Worm (Caenorhabditis elegans): ENCODE results near the gene mpz-4.
A peak's percentile ranks its signal among the peaks of the same experiment; 100 is the strongest.

The mpz-4 gene

DNA sequence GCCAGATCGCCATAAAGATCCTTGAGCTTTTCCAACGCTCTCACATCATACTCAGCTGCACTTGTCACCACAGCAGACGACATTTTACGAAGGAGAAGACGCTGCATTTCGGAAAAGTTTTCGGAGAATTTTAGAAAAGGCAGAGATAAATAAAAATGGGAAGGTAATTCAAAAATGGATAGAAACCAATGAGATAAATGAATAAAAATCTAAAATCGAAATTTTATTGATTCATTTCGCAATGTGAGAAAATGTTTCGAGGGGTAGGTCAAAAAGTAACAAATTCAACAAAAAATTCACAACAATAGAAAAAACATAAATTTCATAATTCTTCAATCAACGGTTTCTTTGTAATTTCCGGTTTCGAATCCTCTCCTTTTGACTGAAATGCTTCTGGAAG lies 20.6 kb downstream of the mpz-4 start, which contains the start of gene dpf-5:
dpf-5 (minus strand) TSS at position 101 of the 400 bp plus-strand sequence.
- TF ChIP-seq ceh-82 (tag; optimal IDR thresholded peaks at IDR 0.05) (no peak), fkh-10 (GFP tag; optimal IDR thresholded peaks at IDR 0.05) (no peak), ceh-28 (tag; optimal IDR thresholded peaks at IDR 0.05) (no peak), elt-1 (tag; optimal IDR thresholded peaks at IDR 0.05) (no peak), lin-15B (tag; optimal IDR thresholded peaks at IDR 0.05) (no peak), nhr-237 (tag; optimal IDR thresholded peaks at IDR 0.05) (no peak), ZK546.5 (tag; optimal IDR thresholded peaks at IDR 0.05) (no peak), nhr-67 (tag; optimal IDR thresholded peaks at IDR 0.05) (no peak), nhr-25 (tag; optimal IDR thresholded peaks at IDR 0.05) (no peak), elt-2 (tag; optimal IDR thresholded peaks at IDR 0.05) (no peak), nfya-1 (tag; optimal IDR thresholded peaks at IDR 0.05; ENCODE audit: insufficient read depth) (no peak), pha-4 (tag; optimal IDR thresholded peaks at IDR 0.05) (no peak), nhr-12 (tag; optimal IDR thresholded peaks at IDR 0.05) (no peak), hmg-11 (tag; optimal IDR thresholded peaks at IDR 0.05) (no peak), nhr-77 (tag; optimal IDR thresholded peaks at IDR 0.05) (no peak), lsy-12 (tag; optimal IDR thresholded peaks at IDR 0.05) (no peak), sea-2 (GFP tag; optimal IDR thresholded peaks at IDR 0.05) (no peak), jun-1 (tag; optimal IDR thresholded peaks at IDR 0.05) (no peak)

DNA sequence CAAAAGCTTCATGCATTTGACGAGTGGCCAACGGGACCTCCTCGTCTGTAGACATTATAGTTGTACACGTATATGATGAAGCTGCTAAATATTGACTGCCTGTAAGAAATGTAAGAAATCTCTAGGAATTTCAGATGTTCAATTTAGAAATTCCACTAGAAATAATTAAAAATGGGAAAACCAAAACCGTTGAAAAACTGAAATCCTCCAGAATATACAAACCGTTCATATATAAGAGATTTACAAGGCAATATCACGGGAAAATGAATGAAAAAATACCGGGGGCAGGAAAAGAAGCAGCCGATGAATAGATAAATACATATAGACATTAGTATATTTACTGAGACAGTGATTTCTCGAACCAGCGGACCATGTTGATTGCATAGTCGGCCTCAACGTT lies 24.6 kb downstream of the mpz-4 start, which contains the start of gene dpf-7:
dpf-7 (minus strand) TSS at position 101 of the 400 bp plus-strand sequence.
- TF ChIP-seq nfya-1 (tag; optimal IDR thresholded peaks at IDR 0.05; ENCODE audit: insufficient read depth), result no peak
- TF ChIP-seq nhr-76 (tag; optimal IDR thresholded peaks at IDR 0.05), result no peak
- TF ChIP-seq nhr-25 (tag; optimal IDR thresholded peaks at IDR 0.05), result no peak
- TF ChIP-seq ztf-4 (tag; optimal IDR thresholded peaks at IDR 0.05), result no peak
- no peak for TF ChIP-seq zag-1 (tag; optimal IDR thresholded peaks at IDR 0.05)
- TF ChIP-seq fkh-2 (tag; optimal IDR thresholded peaks at IDR 0.05), result no peak
- no peak for TF ChIP-seq nhr-237 (tag; optimal IDR thresholded peaks at IDR 0.05)
- no peak for TF ChIP-seq eor-1 (tag; optimal IDR thresholded peaks at IDR 0.05)
- no peak for TF ChIP-seq unc-62 (GFP tag; optimal IDR thresholded peaks at IDR 0.05)
- no peak for TF ChIP-seq ztf-11 (tag; optimal IDR thresholded peaks at IDR 0.05)
- no peak for TF ChIP-seq sea-2 (GFP tag; optimal IDR thresholded peaks at IDR 0.05)
- no peak for TF ChIP-seq fos-1 (tag; optimal IDR thresholded peaks at IDR 0.05)
- no peak for TF ChIP-seq elt-2 (tag; optimal IDR thresholded peaks at IDR 0.05)
- no peak for TF ChIP-seq nhr-23 (tag; optimal IDR thresholded peaks at IDR 0.05)
- TF ChIP-seq pha-4 (tag; optimal IDR thresholded peaks at IDR 0.05), result no peak
- TF ChIP-seq ceh-82 (tag; optimal IDR thresholded peaks at IDR 0.05), result no peak
- TF ChIP-seq snpc-4 (tag; optimal IDR thresholded peaks at IDR 0.05), result no peak

DNA sequence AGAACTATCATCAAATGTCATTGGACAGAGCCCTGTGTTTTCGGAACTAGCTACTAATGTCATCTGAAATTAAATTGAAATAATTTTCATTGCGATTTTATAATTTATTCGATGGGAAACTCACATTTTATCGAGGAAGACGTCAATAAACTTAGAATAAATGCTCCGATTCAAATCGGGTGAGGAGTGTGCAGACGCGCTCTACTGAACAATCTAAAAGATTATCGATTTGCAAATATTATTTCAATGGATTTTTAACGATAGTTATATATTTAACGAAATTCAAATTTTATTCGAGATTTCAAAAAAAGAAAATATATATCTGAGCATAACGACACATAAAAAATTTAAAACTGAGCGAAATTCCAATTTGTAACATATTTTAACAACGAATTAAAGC lies 28.0 kb downstream of the mpz-4 start, which contains the start of gene eor-1:
eor-1 (minus strand) TSS at position 65 of the 400 bp plus-strand sequence.
- TF ChIP-seq pha-4 (tag; optimal IDR thresholded peaks at IDR 0.05), result no peak
- no peak for TF ChIP-seq mml-1 (tag; optimal IDR thresholded peaks at IDR 0.05)
- no peak for TF ChIP-seq unc-39 (tag; optimal IDR thresholded peaks at IDR 0.05)
- peak; percentile 19 for TF ChIP-seq nhr-25 (tag; optimal IDR thresholded peaks at IDR 0.05)
- TF ChIP-seq lin-39 (tag; optimal IDR thresholded peaks at IDR 0.05), result no peak
- TF ChIP-seq ztf-11 (tag; optimal IDR thresholded peaks at IDR 0.05), result no peak
- no peak for TF ChIP-seq aly-2 (tag; optimal IDR thresholded peaks at IDR 0.05)
- no peak for TF ChIP-seq nhr-67 (tag; optimal IDR thresholded peaks at IDR 0.05)
- no peak for TF ChIP-seq nhr-76 (tag; optimal IDR thresholded peaks at IDR 0.05)
- TF ChIP-seq R02D3.7 (tag; optimal IDR thresholded peaks at IDR 0.05), result no peak
- peak; percentile 80 for TF ChIP-seq ceh-28 (tag; optimal IDR thresholded peaks at IDR 0.05)
- TF ChIP-seq fos-1 (tag; optimal IDR thresholded peaks at IDR 0.05), result no peak
- no peak for TF ChIP-seq tbx-2 (tag; optimal IDR thresholded peaks at IDR 0.05)
- no peak for TF ChIP-seq ceh-9 (tag; optimal IDR thresholded peaks at IDR 0.05)
- TF ChIP-seq nhr-23 (tag; optimal IDR thresholded peaks at IDR 0.05), result peak; percentile 6
- peak; percentile 32 for TF ChIP-seq hmg-11 (tag; optimal IDR thresholded peaks at IDR 0.05)
- no peak for TF ChIP-seq jun-1 (tag; optimal IDR thresholded peaks at IDR 0.05)
- TF ChIP-seq lin-15B (tag; optimal IDR thresholded peaks at IDR 0.05), result peak; percentile 57
- no peak for TF ChIP-seq zag-1 (tag; optimal IDR thresholded peaks at IDR 0.05)
- no peak for TF ChIP-seq unc-62 (GFP tag; optimal IDR thresholded peaks at IDR 0.05)
- no peak for TF ChIP-seq ceh-82 (tag; optimal IDR thresholded peaks at IDR 0.05)
- TF ChIP-seq ceh-16 (tag; optimal IDR thresholded peaks at IDR 0.05), result no peak
- no peak for TF ChIP-seq skn-1 (tag; optimal IDR thresholded peaks at IDR 0.05)
- no peak for TF ChIP-seq ztf-4 (tag; optimal IDR thresholded peaks at IDR 0.05)
- TF ChIP-seq ama-1 (optimal IDR thresholded peaks at IDR 0.05), result no peak
- no peak for TF ChIP-seq nhr-237 (tag; optimal IDR thresholded peaks at IDR 0.05)
- no peak for TF ChIP-seq sea-2 (GFP tag; optimal IDR thresholded peaks at IDR 0.05)
- no peak for TF ChIP-seq elt-3 (tag; optimal IDR thresholded peaks at IDR 0.05)
- TF ChIP-seq mdl-1 (tag; optimal IDR thresholded peaks at IDR 0.05), result no peak
- TF ChIP-seq nhr-28 (tag; optimal IDR thresholded peaks at IDR 0.05), result no peak
- no peak for TF ChIP-seq egl-27 (tag; optimal IDR thresholded peaks at IDR 0.05)
- no peak for TF ChIP-seq elt-2 (tag; optimal IDR thresholded peaks at IDR 0.05)
- TF ChIP-seq pqm-1 (tag; optimal IDR thresholded peaks at IDR 0.05), result no peak
- no peak for TF ChIP-seq nhr-11 (tag; optimal IDR thresholded peaks at IDR 0.05)
- peak; percentile 31 for TF ChIP-seq nfya-1 (tag; optimal IDR thresholded peaks at IDR 0.05; ENCODE audit: insufficient read depth)
- TF ChIP-seq egl-5 (tag; optimal IDR thresholded peaks at IDR 0.05), result no peak
- TF ChIP-seq nhr-43 (tag; optimal IDR thresholded peaks at IDR 0.05; ENCODE audit: poor library complexity, severe bottlenecking), result no peak
- no peak for TF ChIP-seq eor-1 (tag; optimal IDR thresholded peaks at IDR 0.05)
- no peak for TF ChIP-seq snpc-4 (tag; optimal IDR thresholded peaks at IDR 0.05)
- TF ChIP-seq daf-12 (tag; optimal IDR thresholded peaks at IDR 0.05), result no peak
- no peak for TF ChIP-seq ZK546.5 (tag; optimal IDR thresholded peaks at IDR 0.05)

All from whole organism, L3 larva.